Fruit fly (Drosophila melanogaster) whole organism, embryonic: ENCODE results near the gene Vps2.
A peak's percentile ranks its signal among the peaks of the same experiment; 100 is the strongest.

Experiments
- Atf6 ChIP-seq: fragments of 200-800 bp; sonication (Bioruptor generic); IDR thresholded peaks from 2 replicates; pipeline ENCODE4 v1.3.6; 2022; ENCODE audit warnings: missing biosample characterization, missing genetic modification characterization
- B-H2 ChIP-seq: fragments of 200-800 bp; sonication (Bioruptor generic); optimal IDR thresholded peaks from 2 replicates; lab custom pipeline; 2018; ENCODE audit warnings: missing biosample characterization, mild to moderate bottlenecking, missing genetic modification characterization
- BEAF-32 ChIP-seq: fragments of 200-800 bp; sonication (Bioruptor generic); optimal IDR thresholded peaks from 3 replicates; lab custom pipeline; 2017; ENCODE audit warnings: missing biosample characterization, missing genetic modification characterization, mild to moderate bottlenecking, moderate library complexity, missing genetic modification reagents
- CG10274 ChIP-seq: fragments of 200-800 bp; sonication (Bioruptor generic); optimal IDR thresholded peaks from 3 replicates; lab custom pipeline; 2017; ENCODE audit warnings: missing biosample characterization, mild to moderate bottlenecking, missing genetic modification characterization
- CG10366 ChIP-seq: fragments of 200-800 bp; sonication (Bioruptor generic); IDR thresholded peaks from 2 replicates; pipeline ENCODE4 v1.3.6; 2022; ENCODE audit warnings: missing biosample characterization, missing genetic modification characterization
- CG10979 ChIP-seq: fragments of 200-800 bp; sonication (Bioruptor generic); optimal IDR thresholded peaks from 2 replicates; lab custom pipeline; 2018; ENCODE audit warnings: missing biosample characterization, mild to moderate bottlenecking, missing genetic modification characterization, moderate library complexity
- CG11456 ChIP-seq: fragments of 200-800 bp; sonication (Bioruptor generic); IDR thresholded peaks from 3 replicates; pipeline ENCODE4 v1.3.6; 2022; ENCODE audit warnings: missing biosample characterization, missing genetic modification characterization
- CG12769 ChIP-seq: fragments of 200-800 bp; sonication (Bioruptor generic); optimal IDR thresholded peaks from 2 replicates; lab custom pipeline; 2019; ENCODE audit warnings: missing biosample characterization, mild to moderate bottlenecking, missing genetic modification characterization, moderate library complexity
- CG14441 ChIP-seq: fragments of 200-800 bp; sonication (Bioruptor generic); IDR thresholded peaks from 2 replicates; pipeline ENCODE4 v1.3.6; 2022; ENCODE audit warnings: missing biosample characterization, missing genetic modification characterization
- CG1602 ChIP-seq: fragments of 200-800 bp; sonication (Bioruptor generic); optimal IDR thresholded peaks from 3 replicates; lab custom pipeline; 2016; ENCODE audit warnings: missing biosample characterization, missing genetic modification characterization
- CG17328 ChIP-seq: fragments of 200-800 bp; sonication (Bioruptor generic); IDR thresholded peaks from 2 replicates; pipeline ENCODE4 v1.3.6; 2022; ENCODE audit warnings: missing biosample characterization, missing genetic modification characterization
- CG18476 ChIP-seq: fragments of 200-800 bp; sonication (Bioruptor generic); optimal IDR thresholded peaks from 2 replicates; lab custom pipeline; 2016; ENCODE audit warnings: missing biosample characterization, mild to moderate bottlenecking, missing genetic modification characterization
- CG30020 ChIP-seq: fragments of 200-800 bp; optimal IDR thresholded peaks from 2 replicates; lab custom pipeline; 2019; ENCODE audit warnings: missing biosample characterization, mild to moderate bottlenecking, missing genetic modification characterization, moderate library complexity
- CG3163 ChIP-seq: fragments of 200-800 bp; sonication (Bioruptor generic); optimal IDR thresholded peaks from 3 replicates; lab custom pipeline; 2016; ENCODE audit warnings: missing biosample characterization, missing genetic modification characterization
- CG32767 ChIP-seq: fragments of 200-800 bp; sonication (Bioruptor generic); IDR thresholded peaks from 2 replicates; pipeline ENCODE4 v1.3.6; 2022; ENCODE audit warnings: missing biosample characterization, missing genetic modification characterization
- CG3281 ChIP-seq: fragments of 200-800 bp; sonication (Bioruptor generic); optimal IDR thresholded peaks from 3 replicates; lab custom pipeline; 2017; ENCODE audit warnings: missing biosample characterization, mild to moderate bottlenecking, missing genetic modification characterization
- CG7839 ChIP-seq: fragments of 200-800 bp; sonication (Bioruptor generic); optimal IDR thresholded peaks from 3 replicates; lab custom pipeline; 2018; ENCODE audit warnings: missing biosample characterization, mild to moderate bottlenecking, missing genetic modification characterization, moderate library complexity
- CG8281 ChIP-seq: fragments of 200-800 bp; sonication (Bioruptor generic); optimal IDR thresholded peaks from 2 replicates; lab custom pipeline; 2018; ENCODE audit warnings: missing biosample characterization, mild to moderate bottlenecking, missing genetic modification characterization, moderate library complexity
- CG8290 ChIP-seq, 3 experiments: fragments of 200-800 bp; sonication (Bioruptor generic); optimal IDR thresholded peaks; 2 replicates each; lab custom pipeline; 2016 to 2019; ENCODE audit warnings: missing biosample characterization in 3 of 3, missing genetic modification characterization in 3 of 3, mild to moderate bottlenecking in 2 of 3, moderate library complexity in 1 of 3
- Chrac-16 ChIP-seq: fragments of 200-800 bp; sonication (Bioruptor generic); optimal IDR thresholded peaks from 3 replicates; lab custom pipeline; 2016; ENCODE audit warnings: missing biosample characterization, missing genetic modification characterization
- CoRest ChIP-seq: fragments of 200-800 bp; sonication (Bioruptor generic); optimal IDR thresholded peaks from 3 replicates; lab custom pipeline; 2018; ENCODE audit warnings: missing biosample characterization, mild to moderate bottlenecking, missing genetic modification characterization, moderate library complexity
- D ChIP-seq, 2 experiments: fragments of 200-800 bp in 1 of 2; fragments of >200 bp in 1 of 2; sonication (Bioruptor generic) in 1 of 2; optimal IDR thresholded peaks; 2 replicates in 1 of 2; 3 replicates in 1 of 2; lab custom pipeline; 2017; ENCODE audit warnings: mild to moderate bottlenecking in 1 of 2, missing biosample characterization in 1 of 2, missing genetic modification characterization in 1 of 2, missing genetic modification reagents in 1 of 2
- Dek ChIP-seq: fragments of 200-800 bp; sonication (Bioruptor generic); optimal IDR thresholded peaks from 3 replicates; lab custom pipeline; 2019; ENCODE audit warnings: missing biosample characterization, mild to moderate bottlenecking, missing genetic modification characterization, moderate library complexity
- HLH54F ChIP-seq: fragments of 200-800 bp; sonication (Bioruptor generic); optimal IDR thresholded peaks from 3 replicates; lab custom pipeline; 2016; ENCODE audit warnings: missing biosample characterization, missing genetic modification characterization
- Hey ChIP-seq: fragments of 200-800 bp; sonication (Bioruptor generic); optimal IDR thresholded peaks from 3 replicates; lab custom pipeline; 2018; ENCODE audit warnings: missing biosample characterization, mild to moderate bottlenecking, missing genetic modification characterization
- Hr78 ChIP-seq, 2 experiments: fragments of 200-800 bp in 1 of 2; fragments of >200 bp in 1 of 2; sonication (Bioruptor generic) in 1 of 2; optimal IDR thresholded peaks; 2 replicates each; lab custom pipeline; 2017 to 2019; ENCODE audit warnings: missing biosample characterization in 2 of 2, missing genetic modification characterization in 2 of 2, mild to moderate bottlenecking in 1 of 2, moderate library complexity in 1 of 2
- Max ChIP-seq: fragments of 200-800 bp; sonication (Bioruptor generic); optimal IDR thresholded peaks from 2 replicates; lab custom pipeline; 2016; ENCODE audit warnings: missing biosample characterization, mild to moderate bottlenecking, missing genetic modification characterization
- Optix ChIP-seq: fragments of 200-800 bp; sonication (Bioruptor generic); IDR thresholded peaks from 3 replicates; pipeline ENCODE4 v1.3.6; 2022; ENCODE audit warnings: missing biosample characterization, missing genetic modification characterization
- Ptx1 ChIP-seq: fragments of 200-800 bp; sonication (Bioruptor generic); IDR thresholded peaks from 2 replicates; pipeline ENCODE4 v1.3.6; 2022; ENCODE audit warnings: missing biosample characterization, missing genetic modification characterization
- Side ChIP-seq: fragments of 200-800 bp; sonication (Bioruptor generic); optimal IDR thresholded peaks from 2 replicates; lab custom pipeline; 2016; ENCODE audit warnings: missing biosample characterization, missing genetic modification characterization
- Sin3A ChIP-seq: fragments of >200 bp; optimal IDR thresholded peaks from 2 replicates; lab custom pipeline; 2018
- Sry-β ChIP-seq: fragments of 200-800 bp; sonication (Bioruptor generic); optimal IDR thresholded peaks from 2 replicates; lab custom pipeline; 2018; ENCODE audit warnings: missing biosample characterization, mild to moderate bottlenecking, missing genetic modification characterization, moderate library complexity
- ato ChIP-seq: fragments of 200-800 bp; sonication (Bioruptor generic); IDR thresholded peaks from 2 replicates; pipeline ENCODE4 v1.3.6; 2022; ENCODE audit warnings: missing biosample characterization, missing genetic modification characterization; ENCODE audit not compliant: partially characterized antibody
- dati ChIP-seq: fragments of 200-800 bp; sonication (Bioruptor generic); IDR thresholded peaks from 2 replicates; pipeline ENCODE4 v1.3.6; 2022; ENCODE audit warnings: missing biosample characterization, missing genetic modification characterization
- disco-r ChIP-seq: fragments of 200-800 bp; sonication (Bioruptor generic); optimal IDR thresholded peaks from 2 replicates; lab custom pipeline; 2016; ENCODE audit warnings: missing biosample characterization, missing genetic modification characterization
- dmrt11E ChIP-seq: fragments of 200-800 bp; sonication (Bioruptor generic); optimal IDR thresholded peaks from 3 replicates; lab custom pipeline; 2018; ENCODE audit warnings: missing biosample characterization, mild to moderate bottlenecking, missing genetic modification characterization, moderate library complexity
- gsb-n ChIP-seq: fragments of 200-800 bp; sonication (Bioruptor generic); optimal IDR thresholded peaks from 3 replicates; lab custom pipeline; 2018; ENCODE audit warnings: missing biosample characterization, mild to moderate bottlenecking, missing genetic modification characterization
- jumu ChIP-seq: fragments of 200-800 bp; sonication (Bioruptor generic); optimal IDR thresholded peaks from 3 replicates; lab custom pipeline; 2016; ENCODE audit warnings: missing biosample characterization, missing genetic modification characterization
- lola ChIP-seq, 3 experiments: fragments of >200 bp in 2 of 3; fragments of 200-800 bp in 1 of 3; sonication (Bioruptor generic) in 1 of 3; optimal IDR thresholded peaks; 2 replicates each; lab custom pipeline; 2017 to 2019; ENCODE audit warnings: missing biosample characterization in 3 of 3, missing genetic modification characterization in 3 of 3, mild to moderate bottlenecking in 1 of 3, moderate library complexity in 1 of 3
- luna ChIP-seq: fragments of 200-800 bp; sonication (Bioruptor generic); optimal IDR thresholded peaks from 2 replicates; lab custom pipeline; 2016; ENCODE audit warnings: missing biosample characterization, missing genetic modification characterization
- nerfin-1 ChIP-seq: fragments of 200-800 bp; sonication (Bioruptor generic); optimal IDR thresholded peaks from 3 replicates; lab custom pipeline; 2019; ENCODE audit warnings: missing biosample characterization, mild to moderate bottlenecking, missing genetic modification characterization, moderate library complexity
- nerfin-2 ChIP-seq: fragments of 200-800 bp; sonication (Bioruptor generic); IDR thresholded peaks from 2 replicates; pipeline ENCODE4 v1.3.6; 2022; ENCODE audit warnings: missing biosample characterization, missing genetic modification characterization; ENCODE audit not compliant: partially characterized antibody
- nom ChIP-seq: fragments of 200-800 bp; sonication (Bioruptor generic); optimal IDR thresholded peaks from 2 replicates; lab custom pipeline; 2017; ENCODE audit warnings: missing biosample characterization, missing genetic modification characterization, mild to moderate bottlenecking, moderate library complexity, missing genetic modification reagents
- stwl ChIP-seq: fragments of 200-800 bp; sonication (Bioruptor generic); optimal IDR thresholded peaks from 3 replicates; lab custom pipeline; 2018; ENCODE audit warnings: missing biosample characterization, mild to moderate bottlenecking, missing genetic modification characterization, moderate library complexity
- sug ChIP-seq: fragments of 200-800 bp; optimal IDR thresholded peaks from 2 replicates; lab custom pipeline; 2019; ENCODE audit warnings: missing biosample characterization, mild to moderate bottlenecking, missing genetic modification characterization, moderate library complexity
- tio ChIP-seq: fragments of 200-800 bp; sonication (Bioruptor generic); optimal IDR thresholded peaks from 2 replicates; lab custom pipeline; 2017; ENCODE audit warnings: missing biosample characterization, missing genetic modification characterization, inconsistent platforms
- yki ChIP-seq: fragments of >200 bp; optimal IDR thresholded peaks from 3 replicates; lab custom pipeline; 2018

The Vps2 gene

DNA sequence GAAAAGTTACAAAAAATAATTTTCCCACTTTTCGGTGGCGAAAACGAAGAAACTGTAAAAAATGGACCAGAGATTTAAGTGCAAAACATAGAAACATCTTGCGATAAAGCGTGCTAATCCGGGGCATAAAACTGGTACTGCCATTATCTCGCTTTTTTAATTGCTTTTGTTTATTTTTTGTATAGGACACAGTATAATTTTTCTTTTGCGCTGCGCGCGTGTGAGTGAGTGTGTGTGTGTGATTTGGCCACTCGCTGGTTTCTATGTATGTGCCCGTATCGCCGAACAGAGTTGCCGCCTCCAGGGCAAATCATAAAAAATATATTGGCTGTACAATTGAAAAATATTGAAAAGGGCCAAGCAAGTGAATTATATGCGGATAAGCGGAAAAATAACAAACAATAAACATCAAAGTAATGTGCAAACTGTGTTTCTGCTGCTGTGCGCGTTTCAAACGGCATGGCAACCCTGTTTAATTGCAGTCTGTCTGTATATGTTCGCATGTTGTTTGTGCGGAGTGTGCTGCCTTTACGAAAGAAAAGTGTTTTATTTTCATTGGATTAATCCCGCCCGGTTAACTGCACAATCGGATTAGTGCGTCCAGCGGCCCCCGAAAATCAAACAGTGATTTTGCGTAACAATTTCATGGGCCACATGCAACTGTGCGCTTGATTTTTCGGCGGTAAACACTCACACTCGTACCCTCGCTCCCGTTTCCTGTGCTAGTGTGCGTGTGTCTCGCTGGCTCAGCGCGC lies 10.3 kb upstream of the Vps2 start (continued):
- TF ChIP-seq gsb-n: peak; percentile 93
- TF ChIP-seq dmrt11E (tag; lab: Kevin White, UChicago): peak; percentile 93
- peak; percentile 87 for TF ChIP-seq B-H2
- TF ChIP-seq Sry-β: peak; percentile 50
- peak in 1 of 3 experiments; percentile 92 for TF ChIP-seq lola (GFP tag; optimal IDR thresholded peaks at IDR 0.05; lab: Kevin White, UChicago)
- peak; percentile 93 for TF ChIP-seq dati (GFP tag; lab: Robert Waterston, UW)
- peak; percentile 97 for TF ChIP-seq CG11456
- peak; percentile 96 for TF ChIP-seq CoRest (tag; lab: Kevin White, UChicago)
- peak in 1 of 2 experiments; percentile 82 for TF ChIP-seq Hr78 (GFP tag; optimal IDR thresholded peaks at IDR 0.05; lab: Kevin White, UChicago)
- TF ChIP-seq CG14441 (GFP tag; lab: Robert Waterston, UW): peak; percentile 99
- peak; percentile 94 for TF ChIP-seq CG18476 (GFP tag; lab: Kevin White, UChicago)
- peak; percentile 97 for TF ChIP-seq tio (GFP tag; lab: Kevin White, UChicago)
- peak; percentile 97 for TF ChIP-seq Chrac-16 (GFP tag; lab: Kevin White, UChicago)
- peak; percentile 97 for TF ChIP-seq disco-r
- peak; percentile 91 for TF ChIP-seq Dek
- peak; percentile 97 for TF ChIP-seq CG12769 (tag; lab: Kevin White, UChicago)
- TF ChIP-seq CG10979: peak; percentile 93
- TF ChIP-seq CG10274: peak; percentile 86
- TF ChIP-seq HLH54F (GFP tag; lab: Kevin White, UChicago): peak; percentile 97
- peak; percentile 81 for TF ChIP-seq CG8281 (tag; lab: Kevin White, UChicago)
- TF ChIP-seq ato (GFP tag; lab: Robert Waterston, UW): no peak
- TF ChIP-seq nom (GFP tag; lab: Kevin White, UChicago): peak; percentile 75
- TF ChIP-seq D (optimal IDR thresholded peaks at IDR 0.05; lab: Kevin White, UChicago): no peak
- peak; percentile 94 for TF ChIP-seq D (GFP tag; optimal IDR thresholded peaks at IDR 0.05; lab: Kevin White, UChicago)
- TF ChIP-seq BEAF-32: peak; percentile 27
- TF ChIP-seq jumu: peak; percentile 97
- TF ChIP-seq CG30020 (tag; lab: Kevin White, UChicago): peak; percentile 58
- TF ChIP-seq CG7839 (tag; lab: Kevin White, UChicago): peak; percentile 96
- peak; percentile 95 for TF ChIP-seq CG1602 (GFP tag; lab: Kevin White, UChicago)
- TF ChIP-seq CG32767 (GFP tag; lab: Robert Waterston, UW): peak; percentile 97
- peak; percentile 96 for TF ChIP-seq CG3281 (GFP tag; lab: Kevin White, UChicago)
- TF ChIP-seq nerfin-1 (tag; lab: Kevin White, UChicago): peak; percentile 84
- no peak for TF ChIP-seq yki (lab: Kevin White, UChicago)
- no peak for TF ChIP-seq nerfin-2 (GFP tag; lab: Robert Waterston, UW)
- peak; percentile 97 for TF ChIP-seq CG10366 (GFP tag; lab: Robert Waterston, UW)
- peak; percentile 97 for TF ChIP-seq Side (GFP tag; lab: Kevin White, UChicago)
- TF ChIP-seq luna (GFP tag; lab: Kevin White, UChicago): peak; percentile 92
- TF ChIP-seq stwl (tag; lab: Kevin White, UChicago): peak; percentile 55
- TF ChIP-seq sug (tag; lab: Kevin White, UChicago): peak; percentile 85
- TF ChIP-seq CG8290 (GFP tag; optimal IDR thresholded peaks at IDR 0.05; lab: Kevin White, UChicago): peak; percentile 94
- TF ChIP-seq CG8290 (tag; optimal IDR thresholded peaks at IDR 0.05; lab: Kevin White, UChicago): peak; percentile 76 to 97
- peak; percentile 98 for TF ChIP-seq Ptx1 (GFP tag; lab: Robert Waterston, UW)
- TF ChIP-seq Sin3A: peak; percentile 25
- peak; percentile 97 for TF ChIP-seq Optix
- TF ChIP-seq Max: peak; percentile 96
- TF ChIP-seq CG17328: peak; percentile 98
- peak; percentile 81 for TF ChIP-seq Hey
- TF ChIP-seq Atf6 (GFP tag; lab: Robert Waterston, UW): peak; percentile 96
- TF ChIP-seq CG3163 (GFP tag; lab: Kevin White, UChicago): peak; percentile 88
